Fruit fly (Drosophila melanogaster): ENCODE results near the gene CG4461.

- TF ChIP-seq CG8319 (GFP tag; optimal IDR thresholded peaks at IDR 0.05) (no peak), CG6163 (GFP tag; IDR thresholded peaks at IDR 0.05) (peak; percentile 31; the same call in 1 of the 3 replicates), CG6808 (GFP tag; optimal IDR thresholded peaks at IDR 0.05) (peak; percentile 5), Eip78C (GFP tag) (peak; percentile 50), acj6 (GFP tag; optimal IDR thresholded peaks at IDR 0.05) (no peak), Ets96B (tag; optimal IDR thresholded peaks at IDR 0.05) (peak; percentile 8), CG8119 (GFP tag; IDR thresholded peaks at IDR 0.05) (0 out of 3 replicates have a peak, but pooled peaks have one; percentile 25), OdsH (GFP tag; optimal IDR thresholded peaks at IDR 0.05) (peak; percentile 21), net (GFP tag; optimal IDR thresholded peaks at IDR 0.05) (peak; percentile 6)
These were observed 23.3 kb downstream of the CG4461 start for dm6 chr3L:9398435-9398981.
